Worm (Caenorhabditis elegans) whole organism, L2 larva: Measurements from ENCODE around the gene str-9.

Experiments
- R02D3.7 ChIP-seq: fragments of 150-350 bp; optimal IDR thresholded peaks from 2 replicates; lab custom pipeline; 2014; ENCODE audit warnings: missing biosample characterization, missing genetic modification characterization
- aly-2 ChIP-seq: fragments of 150-350 bp; optimal IDR thresholded peaks from 2 replicates; lab custom pipeline; 2014; ENCODE audit warnings: missing biosample characterization, missing genetic modification characterization
- ama-1 ChIP-seq: fragments of 150-350 bp; optimal IDR thresholded peaks from 2 replicates; lab custom pipeline; 2018; ENCODE audit warnings: inconsistent platforms
- blmp-1 ChIP-seq: sonication (generic microtip); optimal IDR thresholded peaks from 2 replicates; lab custom pipeline; 2017; ENCODE audit warnings: missing genetic modification characterization, mild to moderate bottlenecking, missing compliant biosample characterization, antibody characterized with exemption, moderate library complexity; ENCODE audit not compliant: insufficient read depth
- egl-27 ChIP-seq: sonication (generic microtip); optimal IDR thresholded peaks from 3 replicates; lab custom pipeline; 2017; ENCODE audit warnings: missing biosample characterization, missing genetic modification reagents, missing genetic modification characterization
- lin-39 ChIP-seq: fragments of 150-350 bp; optimal IDR thresholded peaks from 2 replicates; lab custom pipeline; 2014; ENCODE audit warnings: missing biosample characterization, missing genetic modification reagents, missing genetic modification characterization
- lsy-2 ChIP-seq, 2 experiments: fragments of 150-350 bp in 1 of 2; sonication (generic microtip) in 1 of 2; optimal IDR thresholded peaks; 2 replicates each; lab custom pipeline; 2014 to 2017; ENCODE audit warnings: missing biosample characterization in 2 of 2, missing genetic modification characterization in 2 of 2
- nhr-12 ChIP-seq: fragments of 150-350 bp; optimal IDR thresholded peaks from 2 replicates; lab custom pipeline; 2014; ENCODE audit warnings: missing biosample characterization, missing genetic modification characterization
- nhr-25 ChIP-seq: fragments of 150-350 bp; sonication (generic microtip); optimal IDR thresholded peaks from 3 replicates; lab custom pipeline; 2014; ENCODE audit warnings: missing biosample characterization, missing genetic modification characterization
- skn-1 ChIP-seq: sonication (generic microtip); optimal IDR thresholded peaks from 2 replicates; lab custom pipeline; 2017; ENCODE audit warnings: missing biosample characterization, missing genetic modification characterization
- snpc-4 ChIP-seq: fragments of 150-350 bp; optimal IDR thresholded peaks from 2 replicates; lab custom pipeline; 2014; ENCODE audit warnings: missing biosample characterization, missing genetic modification characterization

- no peak for TF ChIP-seq snpc-4 (tag; lab: Kevin White, UChicago)
- TF ChIP-seq lin-39 (tag; lab: Kevin White, UChicago), result no peak
- no peak for TF ChIP-seq nhr-25 (tag; lab: Kevin White, UChicago)
- TF ChIP-seq aly-2 (tag; lab: Kevin White, UChicago), result no peak
- no peak for TF ChIP-seq skn-1 (tag; lab: Kevin White, UChicago)
- no peak for TF ChIP-seq nhr-12 (tag; lab: Kevin White, UChicago)
- no peak for TF ChIP-seq R02D3.7
- TF ChIP-seq lsy-2 (tag; optimal IDR thresholded peaks at IDR 0.05; lab: Kevin White, UChicago), result no peak
- no peak for TF ChIP-seq egl-27 (tag; lab: Kevin White, UChicago)
- TF ChIP-seq ama-1 (lab: Kevin White, UChicago), result no peak
- TF ChIP-seq blmp-1 (tag; lab: Kevin White, UChicago), result no peak
These were observed 22.5 kb downstream of the str-9 start, which contains the start of gene T26E4.2 for ce11 chrV:15781086-15781485.
